Worm (Caenorhabditis elegans) whole organism, midembryonic: ENCODE data around the gene C27F2.4.

ENCODE experiments used
- T22C8.4 ChIP-seq: fragments of 200-800 bp; sonication (Bioruptor generic); IDR thresholded peaks from 2 replicates; pipeline ENCODE4 v1.3.6; 2022; ENCODE audit warnings: missing genetic modification characterization, missing compliant biosample characterization
- cog-1 ChIP-seq: sonication (generic microtip); optimal IDR thresholded peaks from 2 replicates; lab custom pipeline; 2016; ENCODE audit warnings: missing genetic modification characterization, missing compliant biosample characterization
- flt-1 ChIP-seq: fragments of 200-800 bp; sonication (Bioruptor generic); IDR thresholded peaks from 2 replicates; pipeline ENCODE4 v1.3.6; 2022; ENCODE audit warnings: missing genetic modification characterization, missing compliant biosample characterization
- klf-2 ChIP-seq: fragments of 200-800 bp; sonication (Bioruptor generic); conservative IDR thresholded peaks from 2 replicates; pipeline ENCODE4 v1.3.6; 2022; ENCODE audit warnings: missing genetic modification reagents, missing genetic modification characterization, missing compliant biosample characterization
- med-1 ChIP-seq: sonication (generic microtip); optimal IDR thresholded peaks from 2 replicates; lab custom pipeline; 2017; ENCODE audit warnings: missing genetic modification characterization, mild to moderate bottlenecking, missing compliant biosample characterization, antibody characterized with exemption, missing genetic modification reagents; ENCODE audit not compliant: insufficient read depth
- ref-1 ChIP-seq: fragments of 200-800 bp; sonication (Bioruptor generic); conservative IDR thresholded peaks from 2 replicates; pipeline ENCODE4 v1.3.6; 2022; ENCODE audit warnings: missing genetic modification reagents, missing genetic modification characterization, missing compliant biosample characterization
- tab-1 ChIP-seq: fragments of 200-800 bp; sonication (Bioruptor generic); IDR thresholded peaks from 2 replicates; pipeline ENCODE4 v1.3.6; 2022; ENCODE audit warnings: missing genetic modification characterization, missing compliant biosample characterization
- ztf-23 ChIP-seq: fragments of 200-800 bp; sonication (Bioruptor generic); IDR thresholded peaks from 2 replicates; pipeline ENCODE4 v1.3.6; 2022; ENCODE audit warnings: missing genetic modification reagents, missing genetic modification characterization, missing compliant biosample characterization
- ztf-29 ChIP-seq: fragments of 200-800 bp; sonication (Bioruptor generic); IDR thresholded peaks from 2 replicates; pipeline ENCODE4 v1.3.6; 2022; ENCODE audit warnings: missing genetic modification reagents, missing genetic modification characterization, missing compliant biosample characterization

Gene C27F2.4

DNA sequence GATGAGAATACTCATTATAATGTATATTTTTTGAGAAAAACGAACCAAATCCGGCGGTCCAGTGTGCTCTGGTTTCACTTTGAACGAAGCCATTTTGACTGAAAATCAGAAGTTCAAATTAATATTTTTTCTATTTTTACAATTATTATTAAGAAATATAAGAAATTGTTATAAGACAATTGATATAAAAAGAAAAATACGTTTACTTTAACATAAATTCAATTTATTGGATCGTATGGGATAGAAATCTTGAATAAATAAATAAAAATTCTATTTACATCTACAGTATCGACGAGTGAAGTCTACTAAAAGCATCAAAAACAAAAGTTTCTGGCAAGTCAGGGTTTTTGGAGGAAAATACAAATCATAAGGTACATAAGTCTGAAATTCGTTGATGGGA is at the start of gene C27F2.4:
TSS of gene C27F2.4 (minus strand) at position 101 of the 400 bp plus-strand sequence.
- no peak for TF ChIP-seq ztf-23
- TF ChIP-seq ztf-29 (GFP tag; lab: Robert Waterston, UW) = no peak
- TF ChIP-seq ref-1 (GFP tag; lab: Robert Waterston, UW) = no peak
- TF ChIP-seq klf-2 (GFP tag; lab: Robert Waterston, UW) = no peak
- no peak for TF ChIP-seq cog-1 (tag; lab: Kevin White, UChicago)

ce11 chrIII:5008730-5009129 is 48.6 kb upstream of the C27F2.4 start, which contains the start of gene R144.11:
R144.11 (minus strand) TSS chrIII:5008830.
- TF ChIP-seq ref-1 (GFP tag; lab: Robert Waterston, UW) = no peak
- no peak for TF ChIP-seq cog-1 (tag; lab: Kevin White, UChicago)
- TF ChIP-seq flt-1 (GFP tag; lab: Robert Waterston, UW) = no peak
- no peak for TF ChIP-seq ztf-23
- no peak for TF ChIP-seq T22C8.4
- no peak for TF ChIP-seq ztf-29 (GFP tag; lab: Robert Waterston, UW)
- TF ChIP-seq med-1 = no peak
- no peak for TF ChIP-seq tab-1 (GFP tag; lab: Robert Waterston, UW)
- no peak for TF ChIP-seq klf-2 (GFP tag; lab: Robert Waterston, UW)

- TF ChIP-seq tab-1 (GFP tag; lab: Robert Waterston, UW) (no peak), flt-1 (GFP tag; lab: Robert Waterston, UW) (no peak), T22C8.4 (no peak), ztf-29 (GFP tag; lab: Robert Waterston, UW) (no peak), ztf-23 (no peak), ref-1 (GFP tag; lab: Robert Waterston, UW) (no peak), cog-1 (tag; lab: Kevin White, UChicago) (no peak), klf-2 (GFP tag; lab: Robert Waterston, UW) (no peak), med-1 (no peak)
Observed at ce11 chrIII:5006881-5007280, 46.8 kb upstream of the C27F2.4 start, which contains the start of gene R144.12. R144.12 (minus strand) TSS chrIII:5006981.

DNA sequence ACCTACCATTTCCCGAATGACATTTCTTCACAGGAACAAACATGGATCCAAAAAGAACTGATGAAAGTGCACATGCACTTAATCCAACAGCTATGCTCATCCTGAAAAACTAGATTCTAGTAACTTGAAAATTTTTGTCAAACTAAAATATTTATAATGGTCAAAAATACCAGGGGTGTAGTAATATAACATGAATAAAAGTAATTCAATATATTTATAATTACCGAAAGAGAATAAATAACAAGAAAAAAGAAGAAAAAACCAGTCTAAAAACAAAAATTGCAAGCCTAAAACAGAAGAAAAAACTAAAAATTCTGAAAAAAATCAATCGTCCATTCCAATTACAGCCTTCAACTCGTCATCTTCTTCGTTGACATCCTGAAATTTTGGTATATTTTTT is 44.5 kb upstream of the C27F2.4 start, which contains the start of gene R144.6:
TSS of gene R144.6 (minus strand) at position 101 of the 400 bp plus-strand sequence.
- TF ChIP-seq ztf-29 (GFP tag; lab: Robert Waterston, UW) (no peak), med-1 (no peak), tab-1 (GFP tag; lab: Robert Waterston, UW) (no peak), klf-2 (GFP tag; lab: Robert Waterston, UW) (no peak), flt-1 (GFP tag; lab: Robert Waterston, UW) (no peak), ref-1 (GFP tag; lab: Robert Waterston, UW) (no peak), ztf-23 (no peak)

DNA sequence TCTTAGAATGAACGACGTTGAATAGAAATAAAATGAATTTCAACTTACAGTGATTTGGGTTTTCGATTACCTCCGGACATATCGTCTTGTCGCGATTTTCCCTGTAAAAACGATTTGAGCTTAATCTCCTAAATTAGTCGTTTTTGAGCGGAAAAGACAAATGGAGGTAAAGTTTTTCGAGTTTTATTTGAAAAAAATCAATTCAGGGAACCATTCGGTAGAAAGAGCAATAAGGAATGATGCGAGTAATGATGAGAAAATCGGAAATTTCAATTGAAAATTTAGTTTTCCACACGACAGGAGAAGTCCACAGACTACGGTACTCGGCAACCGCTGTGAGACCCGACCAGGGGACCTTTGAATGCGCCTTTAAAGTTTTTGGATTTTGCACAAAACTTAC is 42.1 kb upstream of the C27F2.4 start, which contains the start of gene R144.10:
TSS of gene R144.10 (minus strand) at position 101 of the 400 bp plus-strand sequence.
- no peak for TF ChIP-seq flt-1 (GFP tag; lab: Robert Waterston, UW)
- TF ChIP-seq ref-1 (GFP tag; lab: Robert Waterston, UW) = no peak
- no peak for TF ChIP-seq ztf-29 (GFP tag; lab: Robert Waterston, UW)
- TF ChIP-seq klf-2 (GFP tag; lab: Robert Waterston, UW) = no peak
- TF ChIP-seq T22C8.4 = no peak
- no peak for TF ChIP-seq med-1
- no peak for TF ChIP-seq cog-1 (tag; lab: Kevin White, UChicago)
- no peak for TF ChIP-seq tab-1 (GFP tag; lab: Robert Waterston, UW)
- no peak for TF ChIP-seq ztf-23

DNA sequence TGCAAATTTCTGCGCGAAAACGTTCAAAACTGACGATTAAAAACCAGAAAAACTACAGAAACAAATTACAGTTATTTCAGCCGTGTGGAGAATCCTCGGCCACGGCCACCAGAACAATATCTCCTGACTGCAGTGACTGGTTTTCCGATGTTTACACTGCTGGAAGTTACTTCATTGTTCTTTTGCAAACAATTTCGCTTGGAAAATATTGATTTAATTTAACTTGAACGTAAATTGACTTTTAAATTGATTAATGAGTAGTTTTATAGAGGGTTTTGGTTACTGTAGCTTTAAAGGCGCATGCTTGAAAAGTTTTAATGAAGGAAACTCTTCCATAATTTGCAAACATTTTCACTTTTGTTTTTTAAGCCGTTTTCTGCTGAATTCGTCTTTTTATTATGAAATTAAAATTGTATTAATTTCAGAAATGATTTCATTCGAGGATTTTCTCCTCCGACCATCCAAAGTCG is 38.9 kb upstream of the C27F2.4 start, which contains the start of gene smcr-8:
TSS of gene smcr-8 (plus strand) at position 420 of the 470 bp plus-strand sequence.
- TF ChIP-seq klf-2 (GFP tag; lab: Robert Waterston, UW) (no peak), T22C8.4 (no peak), cog-1 (tag; lab: Kevin White, UChicago) (no peak), ref-1 (GFP tag; lab: Robert Waterston, UW) (no peak), ztf-23 (no peak), ztf-29 (GFP tag; lab: Robert Waterston, UW) (no peak), flt-1 (GFP tag; lab: Robert Waterston, UW) (no peak)

DNA sequence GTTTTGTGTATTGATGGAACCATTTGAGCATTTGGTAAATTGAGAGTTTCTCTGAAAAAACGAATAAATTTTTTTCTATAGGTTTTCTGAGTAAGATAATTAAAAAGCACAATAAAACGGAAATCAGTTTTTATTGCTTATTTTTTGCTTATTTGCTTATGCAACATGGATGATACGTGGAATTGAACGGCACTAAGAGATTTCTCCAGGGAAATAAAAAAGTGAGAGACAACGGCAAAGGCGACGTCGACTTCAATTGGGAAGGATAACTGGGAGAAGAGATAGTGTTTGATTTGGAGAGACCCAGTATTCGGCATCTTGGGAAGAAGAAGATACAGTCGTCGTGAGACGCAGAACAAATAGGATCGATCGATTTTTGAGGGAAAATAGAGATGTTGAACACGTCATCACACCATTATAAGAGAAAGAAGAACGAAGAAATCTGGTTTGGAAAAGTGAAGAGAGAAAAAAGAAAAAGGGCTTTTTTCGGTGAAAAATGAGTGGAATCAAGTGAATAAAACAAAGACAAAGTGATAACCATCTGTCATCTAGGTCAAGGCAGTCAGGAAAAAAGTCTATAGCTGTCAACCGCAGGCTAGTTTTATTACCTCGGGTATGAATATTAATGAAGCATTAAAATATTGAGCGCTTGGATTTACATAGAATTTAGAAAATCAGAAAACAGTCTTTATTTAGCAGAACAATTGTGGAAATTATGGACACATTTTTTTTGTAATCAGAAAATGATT is 38.2 kb upstream of the C27F2.4 start, which contains the start of gene tmem-131:
TSS of gene tmem-131 (minus strand) at position 51 of the 749 bp plus-strand sequence.
- TF ChIP-seq T22C8.4 (peak; percentile 57; the same call in 1 of the 2 replicates), flt-1 (GFP tag; lab: Robert Waterston, UW) (no peak)

ce11 chrIII:4987666-4988065 is 27.6 kb upstream of the C27F2.4 start:
- TF ChIP-seq ref-1 (GFP tag; lab: Robert Waterston, UW) (no peak), ztf-23 (no peak)

ce11 chrIII:4986790-4987259 is 26.7 kb upstream of the C27F2.4 start, which contains the start of the genes C27F2.10 and wdr-60:
C27F2.10 (minus strand) TSS chrIII:4986898.
wdr-60 (plus strand) TSS chrIII:4987209.
- TF ChIP-seq T22C8.4 (no peak), flt-1 (GFP tag; lab: Robert Waterston, UW) (0 out of 2 replicates have a peak, but pooled peaks have one; percentile 42), ref-1 (GFP tag; lab: Robert Waterston, UW) (no peak)

- TF ChIP-seq med-1 (no peak), ztf-23 (no peak), tab-1 (GFP tag; lab: Robert Waterston, UW) (no peak), flt-1 (GFP tag; lab: Robert Waterston, UW) (no peak), ztf-29 (GFP tag; lab: Robert Waterston, UW) (no peak)
Observed at ce11 chrIII:4984444-4985086, 24.5 kb upstream of the C27F2.4 start, which contains the start of gene C27F2.7. C27F2.7 (minus strand) TSS chrIII:4984494.
